Worm (Caenorhabditis elegans): Measurements from ENCODE around the gene ceh-100.

Gene ceh-100

ce11 chrII:12617586-12617985, 14.1 kb upstream of the ceh-100 start, which contains the start of gene nspe-3:
nspe-3 (plus strand) TSS chrII:12617886.
- TF ChIP-seq ceh-36 (tag; optimal IDR thresholded peaks at IDR 0.05) (no peak), ama-1 (optimal IDR thresholded peaks at IDR 0.05) (no peak), tra-4 (tag; optimal IDR thresholded peaks at IDR 0.05) (no peak), hnd-1 (tag; optimal IDR thresholded peaks at IDR 0.05) (no peak), hmbx-1 (tag; optimal IDR thresholded peaks at IDR 0.05) (no peak), ets-7 (tag; optimal IDR thresholded peaks at IDR 0.05) (no peak), sea-1 (GFP tag; conservative IDR thresholded peaks at IDR 0.05) (no peak), aly-1 (tag; optimal IDR thresholded peaks at IDR 0.05) (no peak), ceh-13 (GFP tag; optimal IDR thresholded peaks at IDR 0.05) (no peak), tbx-11 (GFP tag; IDR thresholded peaks at IDR 0.05) (no peak), tbx-37 (GFP tag; conservative IDR thresholded peaks at IDR 0.05) (no peak), scrt-1 (GFP tag; IDR thresholded peaks at IDR 0.05) (no peak), flt-1 (GFP tag; IDR thresholded peaks at IDR 0.05) (no peak), B0310.2 (tag; optimal IDR thresholded peaks at IDR 0.05) (no peak), F13C5.2 (tag; optimal IDR thresholded peaks at IDR 0.05) (no peak), pes-1 (GFP tag; IDR thresholded peaks at IDR 0.05) (no peak), hmg-4 (GFP tag; optimal IDR thresholded peaks at IDR 0.05) (no peak)

ce11 chrII:12616081-12616480, 12.6 kb upstream of the ceh-100 start, which contains the start of gene nspe-6:
nspe-6 (minus strand) TSS chrII:12616181.
- no peak for TF ChIP-seq ama-1 (optimal IDR thresholded peaks at IDR 0.05)
- TF ChIP-seq ceh-13 (GFP tag; optimal IDR thresholded peaks at IDR 0.05) = no peak
- TF ChIP-seq tra-4 (tag; optimal IDR thresholded peaks at IDR 0.05) = no peak
- TF ChIP-seq hmg-4 (GFP tag; optimal IDR thresholded peaks at IDR 0.05) = no peak
- no peak for TF ChIP-seq tbx-37 (GFP tag; conservative IDR thresholded peaks at IDR 0.05)
- TF ChIP-seq pes-1 (GFP tag; IDR thresholded peaks at IDR 0.05) = no peak
- no peak for TF ChIP-seq B0310.2 (tag; optimal IDR thresholded peaks at IDR 0.05)
- no peak for TF ChIP-seq F13C5.2 (tag; optimal IDR thresholded peaks at IDR 0.05)
- no peak for TF ChIP-seq ceh-36 (tag; optimal IDR thresholded peaks at IDR 0.05)
- TF ChIP-seq hnd-1 (tag; optimal IDR thresholded peaks at IDR 0.05) = no peak
- TF ChIP-seq tbx-11 (GFP tag; IDR thresholded peaks at IDR 0.05) = no peak
- no peak for TF ChIP-seq hmbx-1 (tag; optimal IDR thresholded peaks at IDR 0.05)
- TF ChIP-seq ets-7 (tag; optimal IDR thresholded peaks at IDR 0.05) = no peak
- TF ChIP-seq sea-1 (GFP tag; conservative IDR thresholded peaks at IDR 0.05) = no peak
- no peak for TF ChIP-seq flt-1 (GFP tag; IDR thresholded peaks at IDR 0.05)

ce11 chrII:12615413-12615812, 11.9 kb upstream of the ceh-100 start:
- TF ChIP-seq pes-1 (GFP tag; IDR thresholded peaks at IDR 0.05) (no peak), hmbx-1 (tag; optimal IDR thresholded peaks at IDR 0.05) (no peak), flt-1 (GFP tag; IDR thresholded peaks at IDR 0.05) (no peak), ceh-13 (GFP tag; optimal IDR thresholded peaks at IDR 0.05) (no peak), tbx-37 (GFP tag; conservative IDR thresholded peaks at IDR 0.05) (no peak), B0310.2 (tag; optimal IDR thresholded peaks at IDR 0.05) (no peak), sea-1 (GFP tag; conservative IDR thresholded peaks at IDR 0.05) (no peak), aly-1 (tag; optimal IDR thresholded peaks at IDR 0.05) (no peak), hnd-1 (tag; optimal IDR thresholded peaks at IDR 0.05) (no peak), ama-1 (optimal IDR thresholded peaks at IDR 0.05) (no peak), scrt-1 (GFP tag; IDR thresholded peaks at IDR 0.05) (no peak), F13C5.2 (tag; optimal IDR thresholded peaks at IDR 0.05) (no peak), tra-4 (tag; optimal IDR thresholded peaks at IDR 0.05) (no peak), ceh-36 (tag; optimal IDR thresholded peaks at IDR 0.05) (no peak)

ce11 chrII:12612218-12612617, 8.7 kb upstream of the ceh-100 start, which contains the start of gene nspe-4:
nspe-4 (plus strand) TSS chrII:12612518.
- TF ChIP-seq ama-1 (optimal IDR thresholded peaks at IDR 0.05) = no peak

- TF ChIP-seq tbx-11 (GFP tag; IDR thresholded peaks at IDR 0.05) (no peak), pes-1 (GFP tag; IDR thresholded peaks at IDR 0.05) (no peak), hnd-1 (tag; optimal IDR thresholded peaks at IDR 0.05) (no peak), hmg-4 (GFP tag; optimal IDR thresholded peaks at IDR 0.05) (no peak), aly-1 (tag; optimal IDR thresholded peaks at IDR 0.05) (no peak), tbx-37 (GFP tag; conservative IDR thresholded peaks at IDR 0.05) (no peak)
Measured at ce11 chrII:12608653-12609052, 5.2 kb upstream of the ceh-100 start, which contains the start of gene Y38E10A.9. Y38E10A.9 (plus strand) TSS chrII:12608953.

ce11 chrII:12606900-12607299, 3.4 kb upstream of the ceh-100 start, which contains the start of gene Y38E10A.8:
Y38E10A.8 (plus strand) TSS chrII:12607200.
- TF ChIP-seq scrt-1 (GFP tag; IDR thresholded peaks at IDR 0.05) (no peak), flt-1 (GFP tag; IDR thresholded peaks at IDR 0.05) (no peak), ets-7 (tag; optimal IDR thresholded peaks at IDR 0.05) (no peak), hnd-1 (tag; optimal IDR thresholded peaks at IDR 0.05) (no peak), ceh-13 (GFP tag; optimal IDR thresholded peaks at IDR 0.05) (no peak), aly-1 (tag; optimal IDR thresholded peaks at IDR 0.05) (no peak), ceh-36 (tag; optimal IDR thresholded peaks at IDR 0.05) (no peak), ama-1 (optimal IDR thresholded peaks at IDR 0.05) (no peak), tbx-37 (GFP tag; conservative IDR thresholded peaks at IDR 0.05) (no peak), F13C5.2 (tag; optimal IDR thresholded peaks at IDR 0.05) (no peak), tra-4 (tag; optimal IDR thresholded peaks at IDR 0.05) (no peak), tbx-11 (GFP tag; IDR thresholded peaks at IDR 0.05) (no peak), pes-1 (GFP tag; IDR thresholded peaks at IDR 0.05) (no peak), B0310.2 (tag; optimal IDR thresholded peaks at IDR 0.05) (no peak), sea-1 (GFP tag; conservative IDR thresholded peaks at IDR 0.05) (no peak), hmbx-1 (tag; optimal IDR thresholded peaks at IDR 0.05) (no peak), hmg-4 (GFP tag; optimal IDR thresholded peaks at IDR 0.05) (no peak)

- TF ChIP-seq B0310.2 (tag; optimal IDR thresholded peaks at IDR 0.05) (no peak), tra-4 (tag; optimal IDR thresholded peaks at IDR 0.05) (no peak), ceh-36 (tag; optimal IDR thresholded peaks at IDR 0.05) (no peak)
Measured at ce11 chrII:12606108-12606507, 2.6 kb upstream of the ceh-100 start.

- no peak for TF ChIP-seq ceh-36 (tag; optimal IDR thresholded peaks at IDR 0.05)
- TF ChIP-seq flt-1 (GFP tag; IDR thresholded peaks at IDR 0.05) = no peak
- no peak for TF ChIP-seq hmbx-1 (tag; optimal IDR thresholded peaks at IDR 0.05)
- TF ChIP-seq scrt-1 (GFP tag; IDR thresholded peaks at IDR 0.05) = no peak
- no peak for TF ChIP-seq aly-1 (tag; optimal IDR thresholded peaks at IDR 0.05)
- no peak for TF ChIP-seq B0310.2 (tag; optimal IDR thresholded peaks at IDR 0.05)
- TF ChIP-seq F13C5.2 (tag; optimal IDR thresholded peaks at IDR 0.05) = no peak
- TF ChIP-seq tbx-37 (GFP tag; conservative IDR thresholded peaks at IDR 0.05) = no peak
- TF ChIP-seq pes-1 (GFP tag; IDR thresholded peaks at IDR 0.05) = no peak
- TF ChIP-seq hmg-4 (GFP tag; optimal IDR thresholded peaks at IDR 0.05) = no peak
Measured at ce11 chrII:12580952-12581351, 22.5 kb downstream of the ceh-100 start, which contains the start of gene clec-4. clec-4 (minus strand) TSS chrII:12581113.

All from whole organism, early embryonic.